In genomic region chrV:11061887-11062286, ce11 we compare ENCODE assay signal across 1 worm cellular context.
TF ChIP-seq lines count a peak whose summit lies in the region.

No protein-coding gene starts in this region.

TF ChIP-seq in whole organism, L1 larva, 84 proteins besides CTCF, POLR2A, EP300 and RAD21 (continued from another document):
- peak; percentile 40 for TF ChIP-seq snu-23 (GFP tag; optimal IDR thresholded peaks at IDR 0.05; lab: Kevin White, UChicago)
- no peak for TF ChIP-seq sptf-1 (tag; optimal IDR thresholded peaks at IDR 0.05; lab: Kevin White, UChicago)
- TF ChIP-seq mab-9 (GFP tag; IDR thresholded peaks at IDR 0.05; lab: Robert Waterston, UW) = no peak
- no peak for TF ChIP-seq fkh-4 (tag; optimal IDR thresholded peaks at IDR 0.05; lab: Kevin White, UChicago; ENCODE audit: borderline replicate concordance)
- TF ChIP-seq efl-1 (optimal IDR thresholded peaks at IDR 0.05; lab: Kevin White, UChicago) = no peak
- no peak for TF ChIP-seq efl-1 (GFP tag; optimal IDR thresholded peaks at IDR 0.05 in 1 of 2; lab: Kevin White, UChicago)
- TF ChIP-seq nhr-47 (tag; optimal IDR thresholded peaks at IDR 0.05; lab: Kevin White, UChicago) = no peak
- TF ChIP-seq ceh-88 (GFP tag; IDR thresholded peaks at IDR 0.05; lab: Robert Waterston, UW) = no peak
- TF ChIP-seq mep-1 (tag; optimal IDR thresholded peaks at IDR 0.05; lab: Kevin White, UChicago) = peak; percentile 23
- no peak for TF ChIP-seq C34B4.2 (tag; optimal IDR thresholded peaks at IDR 0.05; lab: Kevin White, UChicago)
TF ChIP-seq in whole organism, L1 larva: peak in this region for 8.
